Fruit fly (Drosophila melanogaster) whole organism, embryonic: ENCODE data around the gene papi.
A peak's percentile ranks its signal among the peaks of the same experiment; 100 is the strongest.

Source experiments
- CG13775 ChIP-seq: fragments of 200-800 bp; sonication (Bioruptor generic); optimal IDR thresholded peaks from 3 replicates; lab custom pipeline; 2017; ENCODE audit warnings: missing biosample characterization, mild to moderate bottlenecking, missing genetic modification characterization
- CG6791 ChIP-seq: fragments of 200-800 bp; sonication (Bioruptor generic); IDR thresholded peaks from 3 replicates; pipeline ENCODE4 v1.3.6; 2022; ENCODE audit warnings: missing biosample characterization, missing genetic modification characterization; ENCODE audit not compliant: partially characterized antibody
- Dp ChIP-seq: fragments of 200-800 bp; sonication (Bioruptor generic); optimal IDR thresholded peaks from 2 replicates; lab custom pipeline; 2018; ENCODE audit warnings: missing biosample characterization, mild to moderate bottlenecking, missing genetic modification characterization, moderate library complexity
- Ravus ChIP-seq: fragments of 200-800 bp; sonication (Bioruptor generic); IDR thresholded peaks from 2 replicates; pipeline ENCODE4 v1.3.6; 2022; ENCODE audit warnings: missing biosample characterization, missing genetic modification characterization
- ato ChIP-seq: fragments of 200-800 bp; sonication (Bioruptor generic); IDR thresholded peaks from 2 replicates; pipeline ENCODE4 v1.3.6; 2022; ENCODE audit warnings: missing biosample characterization, missing genetic modification characterization; ENCODE audit not compliant: partially characterized antibody
- slp2 ChIP-seq: fragments of 200-800 bp; sonication (Bioruptor generic); optimal IDR thresholded peaks from 2 replicates; lab custom pipeline; 2016; ENCODE audit warnings: missing biosample characterization, missing genetic modification characterization

- peak; percentile 50; the same call in 1 of the 3 replicates for TF ChIP-seq CG6791 (GFP tag; lab: Robert Waterston, UW)
- no peak for TF ChIP-seq slp2 (GFP tag; lab: Kevin White, UChicago)
- TF ChIP-seq Ravus, result no peak
- no peak for TF ChIP-seq Dp (GFP tag; lab: Kevin White, UChicago)
- no peak for TF ChIP-seq CG13775 (GFP tag; lab: Kevin White, UChicago)
- no peak; the same call in 1 of the 2 replicates for TF ChIP-seq ato (GFP tag; lab: Robert Waterston, UW)
These were observed 17.5 kb upstream of the papi start for dm6 chr2L:2202853-2203717.
